Fruit fly (Drosophila melanogaster) whole organism, embryonic: ENCODE results near the gene CG31468.

Source experiments
- Aef1 ChIP-seq: fragments of 200-800 bp; sonication (Bioruptor generic); IDR thresholded peaks from 3 replicates; pipeline ENCODE4 v1.3.6; 2022; ENCODE audit warnings: missing biosample characterization, missing genetic modification characterization
- Atf6 ChIP-seq: fragments of 200-800 bp; sonication (Bioruptor generic); IDR thresholded peaks from 2 replicates; pipeline ENCODE4 v1.3.6; 2022; ENCODE audit warnings: missing biosample characterization, missing genetic modification characterization
- CG10366 ChIP-seq: fragments of 200-800 bp; sonication (Bioruptor generic); IDR thresholded peaks from 2 replicates; pipeline ENCODE4 v1.3.6; 2022; ENCODE audit warnings: missing biosample characterization, missing genetic modification characterization
- CG10431 ChIP-seq: fragments of 200-800 bp; sonication (Bioruptor generic); optimal IDR thresholded peaks from 3 replicates; lab custom pipeline; 2018; ENCODE audit warnings: missing biosample characterization, mild to moderate bottlenecking, missing genetic modification characterization
- CG10959 ChIP-seq: fragments of 200-800 bp; sonication (Bioruptor generic); IDR thresholded peaks from 2 replicates; pipeline ENCODE4 v1.3.6; 2022; ENCODE audit warnings: missing biosample characterization, missing genetic modification characterization
- CG12071 ChIP-seq: fragments of 200-800 bp; sonication (Bioruptor generic); optimal IDR thresholded peaks from 3 replicates; lab custom pipeline; 2018; ENCODE audit warnings: missing biosample characterization, mild to moderate bottlenecking, missing genetic modification characterization
- CG12391 ChIP-seq: fragments of 200-800 bp; sonication (Bioruptor generic); optimal IDR thresholded peaks from 3 replicates; lab custom pipeline; 2018; ENCODE audit warnings: missing biosample characterization, mild to moderate bottlenecking, missing genetic modification characterization, moderate library complexity
- CG12942 ChIP-seq: fragments of 200-800 bp; sonication (Bioruptor generic); optimal IDR thresholded peaks from 3 replicates; lab custom pipeline; 2016; ENCODE audit warnings: missing biosample characterization, missing genetic modification characterization
- CG13624 ChIP-seq: fragments of 200-800 bp; sonication (Bioruptor generic); optimal IDR thresholded peaks from 2 replicates; lab custom pipeline; 2016; ENCODE audit warnings: missing biosample characterization, missing genetic modification characterization
- CG14050 ChIP-seq: fragments of 200-800 bp; sonication (Bioruptor generic); IDR thresholded peaks from 3 replicates; pipeline ENCODE4 v1.3.6; 2022; ENCODE audit warnings: missing biosample characterization, missing genetic modification characterization
- CG17361 ChIP-seq: fragments of 200-800 bp; sonication (Bioruptor generic); IDR thresholded peaks from 3 replicates; pipeline ENCODE4 v1.3.6; 2022; ENCODE audit warnings: missing biosample characterization, missing genetic modification characterization
- CG17568 ChIP-seq: fragments of 200-800 bp; sonication (Bioruptor generic); optimal IDR thresholded peaks from 2 replicates; lab custom pipeline; 2018; ENCODE audit warnings: missing biosample characterization, mild to moderate bottlenecking, missing genetic modification characterization, moderate library complexity
- CG2120 ChIP-seq: fragments of 200-800 bp; sonication (Bioruptor generic); optimal IDR thresholded peaks from 3 replicates; lab custom pipeline; 2016; ENCODE audit warnings: missing biosample characterization, missing genetic modification characterization
- CG31365 ChIP-seq: fragments of 200-800 bp; sonication (Bioruptor generic); optimal IDR thresholded peaks from 2 replicates; lab custom pipeline; 2018; ENCODE audit warnings: missing biosample characterization, mild to moderate bottlenecking, missing genetic modification characterization
- CG32772 ChIP-seq: fragments of 200-800 bp; sonication (Bioruptor generic); IDR thresholded peaks from 2 replicates; pipeline ENCODE4 v1.3.6; 2022; ENCODE audit warnings: missing biosample characterization, missing genetic modification characterization
- CG5180 ChIP-seq: fragments of 200-800 bp; sonication (Bioruptor generic); optimal IDR thresholded peaks from 3 replicates; lab custom pipeline; 2017; ENCODE audit warnings: missing biosample characterization, missing genetic modification characterization, mild to moderate bottlenecking, moderate library complexity, missing genetic modification reagents
- CG5245 ChIP-seq: fragments of 200-800 bp; sonication (Bioruptor generic); optimal IDR thresholded peaks from 3 replicates; lab custom pipeline; 2016; ENCODE audit warnings: missing biosample characterization, missing genetic modification characterization
- CG6765 ChIP-seq: fragments of 200-800 bp; sonication (Bioruptor generic); optimal IDR thresholded peaks from 3 replicates; lab custom pipeline; 2017; ENCODE audit warnings: missing biosample characterization, mild to moderate bottlenecking, missing genetic modification characterization
- CG7928 ChIP-seq: fragments of 200-800 bp; sonication (Bioruptor generic); optimal IDR thresholded peaks from 2 replicates; lab custom pipeline; 2017; ENCODE audit warnings: missing biosample characterization, mild to moderate bottlenecking, missing genetic modification characterization
- CHES-1-like ChIP-seq: fragments of 200-800 bp; sonication (Bioruptor generic); optimal IDR thresholded peaks from 2 replicates; lab custom pipeline; 2016; ENCODE audit warnings: missing biosample characterization, missing genetic modification characterization
- Fer2 ChIP-seq: fragments of 200-800 bp; sonication (Bioruptor generic); optimal IDR thresholded peaks from 2 replicates; lab custom pipeline; 2018; ENCODE audit warnings: missing biosample characterization, mild to moderate bottlenecking, missing genetic modification characterization, moderate library complexity
- H15 ChIP-seq: fragments of 200-800 bp; sonication (Bioruptor generic); IDR thresholded peaks from 3 replicates; pipeline ENCODE4 v1.3.6; 2022; ENCODE audit warnings: missing biosample characterization, missing genetic modification characterization
- Mrtf ChIP-seq: fragments of 200-800 bp; sonication (Bioruptor generic); IDR thresholded peaks from 3 replicates; pipeline ENCODE4 v1.3.6; 2022; ENCODE audit warnings: missing biosample characterization, missing genetic modification characterization
- Neu2 ChIP-seq: fragments of 200-800 bp; sonication (Bioruptor generic); optimal IDR thresholded peaks from 3 replicates; lab custom pipeline; 2016; ENCODE audit warnings: missing biosample characterization, missing genetic modification characterization, borderline replicate concordance
- Oaz ChIP-seq: fragments of 200-800 bp; sonication (Bioruptor generic); IDR thresholded peaks from 2 replicates; pipeline ENCODE4 v1.3.6; 2022; ENCODE audit warnings: missing biosample characterization, missing genetic modification characterization
- TFAM ChIP-seq: fragments of 200-800 bp; sonication (Bioruptor generic); optimal IDR thresholded peaks from 2 replicates; lab custom pipeline; 2017; ENCODE audit warnings: missing biosample characterization, missing genetic modification characterization, inconsistent platforms
- Usf ChIP-seq: fragments of 200-800 bp; sonication (Bioruptor generic); optimal IDR thresholded peaks from 2 replicates; lab custom pipeline; 2017; ENCODE audit warnings: missing genotype, missing biosample characterization, missing genetic modification characterization
- ash1 ChIP-seq: fragments of 200-800 bp; sonication (Bioruptor generic); optimal IDR thresholded peaks from 2 replicates; lab custom pipeline; 2018; ENCODE audit warnings: missing biosample characterization, mild to moderate bottlenecking, missing genetic modification characterization
- croc ChIP-seq: fragments of 200-800 bp; sonication (Bioruptor generic); conservative IDR thresholded peaks from 3 replicates; pipeline ENCODE4 v1.3.6; 2022; ENCODE audit warnings: missing biosample characterization, missing genetic modification characterization
- crp ChIP-seq, 2 experiments: fragments of 200-800 bp; sonication (Bioruptor generic); optimal IDR thresholded peaks; 2 replicates in 1 of 2; 3 replicates in 1 of 2; lab custom pipeline; 2017; ENCODE audit warnings: missing biosample characterization in 2 of 2, missing genetic modification characterization in 2 of 2, mild to moderate bottlenecking in 1 of 2, moderate library complexity in 1 of 2
- dan ChIP-seq: fragments of 200-800 bp; sonication (Bioruptor generic); IDR thresholded peaks from 2 replicates; pipeline ENCODE4 v1.3.6; 2022; ENCODE audit warnings: missing biosample characterization, missing genetic modification characterization
- emc ChIP-seq: fragments of 200-800 bp; sonication (Bioruptor generic); optimal IDR thresholded peaks from 2 replicates; lab custom pipeline; 2016; ENCODE audit warnings: missing biosample characterization, missing genetic modification characterization
- fd3F ChIP-seq: fragments of 200-800 bp; sonication (Bioruptor generic); optimal IDR thresholded peaks from 2 replicates; lab custom pipeline; 2018; ENCODE audit warnings: missing biosample characterization, mild to moderate bottlenecking, missing genetic modification characterization, moderate library complexity
- hb ChIP-seq: fragments of 200-800 bp; sonication (Bioruptor generic); IDR thresholded peaks from 3 replicates; pipeline ENCODE4 v1.3.6; 2022; ENCODE audit warnings: missing biosample characterization, missing genetic modification characterization; ENCODE audit not compliant: partially characterized antibody
- ind ChIP-seq: fragments of 200-800 bp; sonication (Bioruptor generic); optimal IDR thresholded peaks from 3 replicates; lab custom pipeline; 2016; ENCODE audit warnings: missing biosample characterization, missing genetic modification characterization
- jigr1 ChIP-seq: fragments of 200-800 bp; sonication (Bioruptor generic); IDR thresholded peaks from 3 replicates; pipeline ENCODE4 v1.3.6; 2022; ENCODE audit warnings: missing biosample characterization, missing genetic modification characterization
- jing ChIP-seq: fragments of 200-800 bp; sonication (Bioruptor generic); optimal IDR thresholded peaks from 2 replicates; lab custom pipeline; 2018; ENCODE audit warnings: missing biosample characterization, mild to moderate bottlenecking, missing genetic modification characterization
- knrl ChIP-seq: fragments of 200-800 bp; sonication (Bioruptor generic); IDR thresholded peaks from 3 replicates; pipeline ENCODE4 v1.3.6; 2022; ENCODE audit warnings: missing biosample characterization, missing genetic modification characterization; ENCODE audit not compliant: partially characterized antibody
- lov ChIP-seq, 2 experiments: fragments of 200-800 bp in 1 of 2; fragments of >200 bp in 1 of 2; sonication (Bioruptor generic) in 1 of 2; IDR thresholded peaks in 1 of 2; optimal IDR thresholded peaks in 1 of 2; 2 replicates in 1 of 2; 3 replicates in 1 of 2; pipeline versions ENCODE4 v1.3.6 to Lab custom; 2017 to 2022; ENCODE audit warnings: missing biosample characterization in 1 of 2, missing genetic modification characterization in 1 of 2
- maf-S ChIP-seq: fragments of 200-800 bp; sonication (Bioruptor generic); optimal IDR thresholded peaks from 2 replicates; lab custom pipeline; 2016; ENCODE audit warnings: missing biosample characterization, missing genetic modification characterization
- nerfin-2 ChIP-seq: fragments of 200-800 bp; sonication (Bioruptor generic); IDR thresholded peaks from 2 replicates; pipeline ENCODE4 v1.3.6; 2022; ENCODE audit warnings: missing biosample characterization, missing genetic modification characterization; ENCODE audit not compliant: partially characterized antibody
- prd ChIP-seq, 3 experiments: fragments of >200 bp in 2 of 3; fragments of 200-800 bp in 1 of 3; sonication (Bioruptor generic) in 1 of 3; optimal IDR thresholded peaks in 2 of 3; IDR thresholded peaks in 1 of 3; 2 replicates in 2 of 3; 3 replicates in 1 of 3; pipeline versions ENCODE4 v1.3.6 to Lab custom; 2017 to 2022; ENCODE audit warnings: missing biosample characterization in 1 of 3, missing genetic modification characterization in 1 of 3
- ro ChIP-seq: fragments of 200-800 bp; sonication (Bioruptor generic); IDR thresholded peaks from 2 replicates; pipeline ENCODE4 v1.3.6; 2022; ENCODE audit warnings: missing biosample characterization, missing genetic modification characterization
- tll ChIP-seq, 2 experiments: fragments of 200-800 bp in 1 of 2; fragments of >200 bp in 1 of 2; sonication (Bioruptor generic) in 1 of 2; optimal IDR thresholded peaks; 2 replicates each; lab custom pipeline; 2017 to 2019; ENCODE audit warnings: missing biosample characterization in 2 of 2, missing genetic modification characterization in 2 of 2, mild to moderate bottlenecking in 1 of 2, moderate library complexity in 1 of 2
- tna ChIP-seq: fragments of 200-800 bp; sonication (Bioruptor generic); IDR thresholded peaks from 2 replicates; pipeline ENCODE4 v1.3.6; 2022; ENCODE audit warnings: missing biosample characterization, missing genetic modification characterization; ENCODE audit not compliant: partially characterized antibody
- toy ChIP-seq: fragments of 200-800 bp; sonication (Bioruptor generic); IDR thresholded peaks from 2 replicates; pipeline ENCODE4 v1.3.6; 2022; ENCODE audit warnings: missing biosample characterization, missing genetic modification characterization
- trh ChIP-seq: fragments of 200-800 bp; sonication (Bioruptor generic); optimal IDR thresholded peaks from 2 replicates; lab custom pipeline; 2016; ENCODE audit warnings: missing biosample characterization, missing genetic modification characterization
- tup ChIP-seq: fragments of 200-800 bp; sonication (Bioruptor generic); optimal IDR thresholded peaks from 2 replicates; lab custom pipeline; 2016; ENCODE audit warnings: missing biosample characterization, mild to moderate bottlenecking, missing genetic modification characterization, moderate library complexity
- yki ChIP-seq: fragments of >200 bp; optimal IDR thresholded peaks from 3 replicates; lab custom pipeline; 2018

The CG31468 gene

dm6 chr3R:23726740-23727139, 26.6 kb upstream of the CG31468 start (continued):
- TF ChIP-seq Mrtf (GFP tag; lab: Robert Waterston, UW) (peak; percentile 67; the same call in 1 of the 3 replicates), CG12942 (GFP tag; lab: Kevin White, UChicago) (peak; percentile 44), ash1 (GFP tag; lab: Kevin White, UChicago) (peak; percentile 41), CG5245 (GFP tag; lab: Kevin White, UChicago) (peak; percentile 22), CG32772 (GFP tag; lab: Robert Waterston, UW) (peak; percentile 68; the same call in 1 of the 2 replicates), tna (GFP tag; lab: Robert Waterston, UW) (no peak), Aef1 (GFP tag; lab: Robert Waterston, UW) (peak; percentile 80), Oaz (GFP tag; lab: Robert Waterston, UW) (peak; percentile 40; the same call in 1 of the 2 replicates), croc (GFP tag; lab: Robert Waterston, UW) (peak; percentile 28; the same call in 2 of the 3 replicates), CG2120 (GFP tag; lab: Kevin White, UChicago) (peak; percentile 95), yki (lab: Kevin White, UChicago) (no peak), emc (no peak), dan (GFP tag; lab: Robert Waterston, UW) (no peak), Neu2 (GFP tag; lab: Kevin White, UChicago) (no peak), CG10431 (GFP tag; lab: Kevin White, UChicago) (no peak), CG5180 (GFP tag; lab: Kevin White, UChicago) (no peak), maf-S (GFP tag; lab: Kevin White, UChicago) (peak; percentile 73), lov (optimal IDR thresholded peaks at IDR 0.05; lab: Kevin White, UChicago) (no peak), lov (GFP tag; IDR thresholded peaks at IDR 0.05; lab: Robert Waterston, UW) (no peak), nerfin-2 (GFP tag; lab: Robert Waterston, UW) (no peak), CG17361 (GFP tag; lab: Robert Waterston, UW) (peak; percentile 75), CG17568 (GFP tag; lab: Kevin White, UChicago) (peak; percentile 25), CG10366 (peak; percentile 77), ro (GFP tag; lab: Robert Waterston, UW) (no peak), Fer2 (peak; percentile 45), knrl (GFP tag; lab: Robert Waterston, UW) (no peak), CG31365 (tag; lab: Kevin White, UChicago) (peak; percentile 1), Usf (GFP tag; lab: Kevin White, UChicago) (peak; percentile 64), CG6765 (GFP tag; lab: Kevin White, UChicago) (peak; percentile 79), CG13624 (peak; percentile 78), crp (GFP tag; optimal IDR thresholded peaks at IDR 0.05; lab: Kevin White, UChicago) (peak in 1 of 2 experiments; percentile 8), prd (optimal IDR thresholded peaks at IDR 0.05; lab: Kevin White, UChicago) (no peak), prd (GFP tag; IDR thresholded peaks at IDR 0.05; lab: Robert Waterston, UW) (peak; percentile 78), CG14050 (GFP tag; lab: Robert Waterston, UW) (peak; percentile 67), Atf6 (GFP tag; lab: Robert Waterston, UW) (peak; percentile 91), jing (peak; percentile 22), hb (GFP tag; lab: Robert Waterston, UW) (no peak), CG10959 (GFP tag; lab: Robert Waterston, UW) (no peak), CG7928 (GFP tag; lab: Kevin White, UChicago) (peak; percentile 55), toy (peak; percentile 59), tll (GFP tag; optimal IDR thresholded peaks at IDR 0.05; lab: Kevin White, UChicago) (no peak), H15 (GFP tag; lab: Robert Waterston, UW) (peak; percentile 60; the same call in 1 of the 3 replicates), CHES-1-like (GFP tag; lab: Kevin White, UChicago) (peak; percentile 58), trh (no peak), jigr1 (GFP tag; lab: Robert Waterston, UW) (peak; percentile 60; the same call in 1 of the 3 replicates), fd3F (peak; percentile 77), TFAM (GFP tag; lab: Kevin White, UChicago) (no peak), CG12391 (tag; lab: Kevin White, UChicago) (peak; percentile 83), CG12071 (GFP tag; lab: Kevin White, UChicago) (peak; percentile 60), ind (GFP tag; lab: Kevin White, UChicago) (peak; percentile 82), tup (peak; percentile 40)
